Fruit fly (Drosophila melanogaster) whole organism, prepupa: ENCODE data around the gene CG33703.

Experiments
- Blimp-1 ChIP-seq: fragments of 200-800 bp; sonication (Bioruptor generic); optimal IDR thresholded peaks from 3 replicates; lab custom pipeline; 2017; ENCODE audit warnings: missing biosample characterization, missing genetic modification characterization, mild to moderate bottlenecking, moderate library complexity, missing genetic modification reagents
- CG10631 ChIP-seq: fragments of 200-800 bp; sonication (Bioruptor generic); optimal IDR thresholded peaks from 2 replicates; lab custom pipeline; 2016; ENCODE audit warnings: missing biosample characterization, missing genetic modification characterization
- Ets21C ChIP-seq: fragments of 200-800 bp; sonication (Bioruptor generic); optimal IDR thresholded peaks from 3 replicates; lab custom pipeline; 2016; ENCODE audit warnings: missing biosample characterization, missing genetic modification characterization
- Hr39 ChIP-seq: fragments of 200-800 bp; sonication (Bioruptor generic); optimal IDR thresholded peaks from 2 replicates; lab custom pipeline; 2016; ENCODE audit warnings: missing biosample characterization, missing genetic modification characterization
- acj6 ChIP-seq: fragments of 200-800 bp; sonication (Bioruptor generic); optimal IDR thresholded peaks from 3 replicates; lab custom pipeline; 2016; ENCODE audit warnings: missing biosample characterization, missing genetic modification characterization
- esn ChIP-seq: fragments of 200-800 bp; sonication (Bioruptor generic); optimal IDR thresholded peaks from 2 replicates; lab custom pipeline; 2016; ENCODE audit warnings: missing biosample characterization, mild to moderate bottlenecking, missing genetic modification characterization, moderate library complexity
- pdm3 ChIP-seq: fragments of 200-800 bp; sonication (Bioruptor generic); optimal IDR thresholded peaks from 3 replicates; lab custom pipeline; 2016; ENCODE audit warnings: missing biosample characterization, missing genetic modification characterization

DNA sequence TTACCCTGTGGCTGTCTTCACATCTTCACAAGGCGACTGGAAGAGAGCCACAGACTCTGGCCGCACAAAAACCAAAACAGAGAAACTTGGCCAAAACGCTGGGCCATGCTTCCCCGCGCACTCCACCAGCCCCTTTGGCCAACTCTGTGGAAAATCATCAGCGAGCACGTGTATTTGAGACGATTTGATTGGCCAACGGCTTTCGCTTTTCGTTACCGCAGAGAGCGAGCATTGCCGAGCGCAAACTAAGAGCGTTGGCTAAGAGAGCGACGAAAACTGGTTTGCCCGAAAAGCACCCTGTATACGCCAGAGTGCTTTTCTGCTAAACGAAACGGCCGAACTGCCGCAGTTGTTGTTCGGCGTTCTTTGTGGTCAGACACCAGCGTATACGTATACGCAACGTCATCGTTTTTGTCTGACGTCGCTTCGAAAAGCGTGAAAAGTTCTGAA is 34.4 kb upstream of the CG33703 start, which contains the start of gene CG42673:
- no peak for TF ChIP-seq pdm3 (GFP tag; lab: Kevin White, UChicago)
- peak; percentile 99 for TF ChIP-seq Blimp-1 (GFP tag; lab: Kevin White, UChicago)
- TF ChIP-seq esn (GFP tag; lab: Kevin White, UChicago) = no peak
- no peak for TF ChIP-seq Hr39
- TF ChIP-seq Ets21C (GFP tag; lab: Kevin White, UChicago) = no peak
- TF ChIP-seq CG10631 = no peak
- no peak for TF ChIP-seq acj6 (GFP tag; lab: Kevin White, UChicago)
